Fruit fly (Drosophila melanogaster): ENCODE data around the gene CG14708.

Gene CG14708

dm6 chr3R:11557492-11557965, 3.6 kb downstream of the CG14708 start, which contains the start of gene CG10898:
Gene CG10898, plus strand, starts transcription at chr3R:11557776.
- TF ChIP-seq rn (GFP tag; IDR thresholded peaks at IDR 0.05) = peak; percentile 75
- peak; percentile 92 for TF ChIP-seq CG4496 (GFP tag; IDR thresholded peaks at IDR 0.05)
- TF ChIP-seq D1 (tag; optimal IDR thresholded peaks at IDR 0.05) = peak; percentile 51
- TF ChIP-seq Pif1A (GFP tag; optimal IDR thresholded peaks at IDR 0.05) = peak; percentile 71
- peak; percentile 43 for TF ChIP-seq Pif1B (GFP tag; optimal IDR thresholded peaks at IDR 0.05)
- no peak for TF ChIP-seq CG13204 (GFP tag; optimal IDR thresholded peaks at IDR 0.05)
- peak; percentile 68 for TF ChIP-seq CG8159 (tag; optimal IDR thresholded peaks at IDR 0.05)
- TF ChIP-seq gl (tag; optimal IDR thresholded peaks at IDR 0.05) = no peak
- TF ChIP-seq CG17806 (tag; optimal IDR thresholded peaks at IDR 0.05) = peak; percentile 68
- TF ChIP-seq EcR (GFP tag; optimal IDR thresholded peaks at IDR 0.05) = no peak
- peak; percentile 81 for TF ChIP-seq CG12605 (GFP tag; IDR thresholded peaks at IDR 0.05)
- TF ChIP-seq CG34367 (tag; optimal IDR thresholded peaks at IDR 0.05) = peak; percentile 58
- peak; percentile 66 for TF ChIP-seq CG15710 (tag; optimal IDR thresholded peaks at IDR 0.05)
- peak; percentile 76 for TF ChIP-seq CG32121 (GFP tag; IDR thresholded peaks at IDR 0.05)
- TF ChIP-seq Snoo (tag; optimal IDR thresholded peaks at IDR 0.05) = peak; percentile 56
- peak; percentile 61 for TF ChIP-seq CG8301 (tag; optimal IDR thresholded peaks at IDR 0.05)
- peak; percentile 71 for TF ChIP-seq CG14655 (GFP tag; optimal IDR thresholded peaks at IDR 0.05)
- TF ChIP-seq CG9948 (tag; optimal IDR thresholded peaks at IDR 0.05) = peak; percentile 66
- TF ChIP-seq Ets98B (GFP tag; IDR thresholded peaks at IDR 0.05) = peak; percentile 83
- peak; percentile 75 for TF ChIP-seq fd96Ca (GFP tag; IDR thresholded peaks at IDR 0.05)
- peak; percentile 38; the same call in 1 of the 2 replicates for TF ChIP-seq CG10348 (GFP tag; IDR thresholded peaks at IDR 0.05)

- TF ChIP-seq Pif1B (GFP tag; optimal IDR thresholded peaks at IDR 0.05) = no peak
These were observed 7.7 kb downstream of the CG14708 start for dm6 chr3R:11561648-11562047.

dm6 chr3R:11562326-11563109, 8.6 kb downstream of the CG14708 start:
- peak; percentile 94 for TF ChIP-seq Pif1B (GFP tag; optimal IDR thresholded peaks at IDR 0.05)
- peak; percentile 94 for TF ChIP-seq CG14655 (GFP tag; optimal IDR thresholded peaks at IDR 0.05)
- TF ChIP-seq D1 (tag; optimal IDR thresholded peaks at IDR 0.05) = peak; percentile 94
- TF ChIP-seq fd96Ca (GFP tag; IDR thresholded peaks at IDR 0.05) = peak; percentile 98
- TF ChIP-seq CG8301 (tag; optimal IDR thresholded peaks at IDR 0.05) = peak; percentile 94
- TF ChIP-seq CG8159 (tag; optimal IDR thresholded peaks at IDR 0.05) = peak; percentile 97
- peak; percentile 98 for TF ChIP-seq Pif1A (GFP tag; optimal IDR thresholded peaks at IDR 0.05)
- peak; percentile 89 for TF ChIP-seq CG9948 (tag; optimal IDR thresholded peaks at IDR 0.05)
- peak; percentile 90 for TF ChIP-seq CG12605 (GFP tag; IDR thresholded peaks at IDR 0.05)
- peak; percentile 90 for TF ChIP-seq CG34367 (tag; optimal IDR thresholded peaks at IDR 0.05)
- peak; percentile 85 for TF ChIP-seq gl (tag; optimal IDR thresholded peaks at IDR 0.05)
- peak; percentile 98 for TF ChIP-seq CG4496 (GFP tag; IDR thresholded peaks at IDR 0.05)
- peak; percentile 97 for TF ChIP-seq Ets98B (GFP tag; IDR thresholded peaks at IDR 0.05)
- peak; percentile 80 for TF ChIP-seq CG13204 (GFP tag; optimal IDR thresholded peaks at IDR 0.05)
- TF ChIP-seq CG17806 (tag; optimal IDR thresholded peaks at IDR 0.05) = peak; percentile 93
- TF ChIP-seq CG10348 (GFP tag; IDR thresholded peaks at IDR 0.05) = peak; percentile 66
- peak; percentile 13 for TF ChIP-seq EcR (GFP tag; optimal IDR thresholded peaks at IDR 0.05)
- TF ChIP-seq CG15710 (tag; optimal IDR thresholded peaks at IDR 0.05) = peak; percentile 91
- peak; percentile 96 for TF ChIP-seq CG32121 (GFP tag; IDR thresholded peaks at IDR 0.05)
- peak; percentile 77 for TF ChIP-seq rn (GFP tag; IDR thresholded peaks at IDR 0.05)
- TF ChIP-seq Snoo (tag; optimal IDR thresholded peaks at IDR 0.05) = peak; percentile 96

- TF ChIP-seq CG17806 (tag; optimal IDR thresholded peaks at IDR 0.05) = no peak
- TF ChIP-seq CG12605 (GFP tag; IDR thresholded peaks at IDR 0.05) = peak; percentile 14; the same call in 1 of the 2 replicates
These were observed 9.2 kb downstream of the CG14708 start for dm6 chr3R:11563147-11563546.

dm6 chr3R:11564792-11565402, 11.0 kb downstream of the CG14708 start:
- TF ChIP-seq EcR (GFP tag; optimal IDR thresholded peaks at IDR 0.05) = peak; percentile 84
- no peak for TF ChIP-seq Snoo (tag; optimal IDR thresholded peaks at IDR 0.05)

dm6 chr3R:11566769-11567570, 13.0 kb downstream of the CG14708 start, which contains the start of the genes fabp and sea:
Gene fabp, minus strand, starts transcription at chr3R:11567054.
Gene sea, minus strand, starts transcription at chr3R:11567054.
- TF ChIP-seq CG8159 (tag; optimal IDR thresholded peaks at IDR 0.05) (no peak), CG32121 (GFP tag; IDR thresholded peaks at IDR 0.05) (peak; percentile 63), EcR (GFP tag; optimal IDR thresholded peaks at IDR 0.05) (peak; percentile 55), gl (tag; optimal IDR thresholded peaks at IDR 0.05) (peak; percentile 27), CG10348 (GFP tag; IDR thresholded peaks at IDR 0.05) (no peak), CG8301 (tag; optimal IDR thresholded peaks at IDR 0.05) (no peak), Pif1A (GFP tag; optimal IDR thresholded peaks at IDR 0.05) (peak; percentile 49), Pif1B (GFP tag; optimal IDR thresholded peaks at IDR 0.05) (peak; percentile 27), CG4496 (GFP tag; IDR thresholded peaks at IDR 0.05) (peak; percentile 79; the same call in 2 of the 3 replicates), CG15710 (tag; optimal IDR thresholded peaks at IDR 0.05) (peak; percentile 11), Snoo (tag; optimal IDR thresholded peaks at IDR 0.05) (peak; percentile 39), Ets98B (GFP tag; IDR thresholded peaks at IDR 0.05) (peak; percentile 61; the same call in 1 of the 2 replicates), rn (GFP tag; IDR thresholded peaks at IDR 0.05) (no peak), CG9948 (tag; optimal IDR thresholded peaks at IDR 0.05) (no peak), CG17806 (tag; optimal IDR thresholded peaks at IDR 0.05) (no peak), CG13204 (GFP tag; optimal IDR thresholded peaks at IDR 0.05) (peak; percentile 52), CG34367 (tag; optimal IDR thresholded peaks at IDR 0.05) (peak; percentile 25), fd96Ca (GFP tag; IDR thresholded peaks at IDR 0.05) (no peak; the same call in 2 of the 3 replicates), D1 (tag; optimal IDR thresholded peaks at IDR 0.05) (no peak), CG14655 (GFP tag; optimal IDR thresholded peaks at IDR 0.05) (no peak), CG12605 (GFP tag; IDR thresholded peaks at IDR 0.05) (peak; percentile 59)

Measured in whole organism, pupa.